Worm (Caenorhabditis elegans) whole organism, L1 larva: ENCODE data around the gene F33H1.4.

ENCODE experiments used
- C04F5.9 ChIP-seq: sonication (generic microtip); optimal IDR thresholded peaks from 2 replicates; lab custom pipeline; 2016; ENCODE audit warnings: missing genetic modification characterization, missing compliant biosample characterization
- C34B4.2 ChIP-seq: sonication (generic microtip); optimal IDR thresholded peaks from 2 replicates; lab custom pipeline; 2017; ENCODE audit warnings: mild to moderate bottlenecking, missing genetic modification characterization, missing compliant biosample characterization
- F16B12.6 ChIP-seq: fragments of 150-350 bp; optimal IDR thresholded peaks from 2 replicates; lab custom pipeline; 2014; ENCODE audit warnings: missing biosample characterization, missing genetic modification characterization
- blmp-1 ChIP-seq: fragments of 150-350 bp; optimal IDR thresholded peaks from 2 replicates; lab custom pipeline; 2014; ENCODE audit warnings: missing biosample characterization, missing genetic modification characterization
- ceh-63 ChIP-seq: fragments of 200-800 bp; sonication (Bioruptor generic); optimal IDR thresholded peaks from 2 replicates; lab custom pipeline; 2018; ENCODE audit warnings: mild to moderate bottlenecking, missing genetic modification characterization, missing compliant biosample characterization
- ceh-8 ChIP-seq: fragments of 200-800 bp; sonication (Bioruptor generic); optimal IDR thresholded peaks from 2 replicates; lab custom pipeline; 2018; ENCODE audit warnings: mild to moderate bottlenecking, missing genetic modification characterization, moderate library complexity, missing compliant biosample characterization
- dsc-1 ChIP-seq: sonication (generic microtip); optimal IDR thresholded peaks from 2 replicates; lab custom pipeline; 2016; ENCODE audit warnings: mild to moderate bottlenecking, missing genetic modification characterization, missing compliant biosample characterization
- efl-1 ChIP-seq, 4 experiments: fragments of 150-350 bp; optimal IDR thresholded peaks in 3 of 4; peaks in 1 of 4; 1 replicate in 1 of 4; 2 replicates in 3 of 4; lab custom pipeline; 2014; ENCODE audit warnings: missing biosample characterization in 2 of 4, missing genetic modification characterization in 2 of 4, missing genetic modification reagents in 2 of 4
- elt-2 ChIP-seq: sonication (generic microtip); optimal IDR thresholded peaks from 2 replicates; lab custom pipeline; 2016; ENCODE audit warnings: missing genetic modification characterization, mild to moderate bottlenecking, inconsistent platforms, missing compliant biosample characterization, missing genetic modification reagents
- elt-3 ChIP-seq, 6 experiments: fragments of 150-350 bp in 1 of 6; sonication (generic microtip); optimal IDR thresholded peaks; 2 replicates each; lab custom pipeline; 2017 to 2018; ENCODE audit warnings: missing biosample characterization in 6 of 6, missing genetic modification characterization in 6 of 6, inconsistent platforms in 1 of 6
- ets-5 ChIP-seq: fragments of 200-800 bp; sonication (Bioruptor generic); IDR thresholded peaks from 2 replicates; pipeline ENCODE4 v1.3.6; 2022; ENCODE audit warnings: missing genetic modification characterization, missing compliant biosample characterization
- fkh-4 ChIP-seq: sonication (generic microtip); optimal IDR thresholded peaks from 2 replicates; lab custom pipeline; 2016; ENCODE audit warnings: missing compliant biosample characterization, missing genetic modification characterization, borderline replicate concordance
- fkh-8 ChIP-seq: sonication (generic microtip); optimal IDR thresholded peaks from 2 replicates; lab custom pipeline; 2016; ENCODE audit warnings: mild to moderate bottlenecking, missing genetic modification characterization, missing compliant biosample characterization
- fos-1 ChIP-seq: fragments of 150-350 bp; optimal IDR thresholded peaks from 2 replicates; lab custom pipeline; 2014; ENCODE audit warnings: missing biosample characterization, missing genetic modification characterization
- grh-1 ChIP-seq: fragments of 200-800 bp; sonication (Bioruptor generic); IDR thresholded peaks from 2 replicates; pipeline ENCODE4 v1.3.6; 2022; ENCODE audit warnings: missing genetic modification reagents, missing genetic modification characterization, missing compliant biosample characterization
- hlh-17 ChIP-seq: fragments of 200-800 bp; sonication (Bioruptor generic); optimal IDR thresholded peaks from 2 replicates; lab custom pipeline; 2018; ENCODE audit warnings: missing genetic modification characterization, mild to moderate bottlenecking, missing compliant biosample characterization, moderate library complexity, borderline replicate concordance
- irx-1 ChIP-seq: sonication (generic microtip); optimal IDR thresholded peaks from 2 replicates; lab custom pipeline; 2016; ENCODE audit warnings: missing genetic modification characterization, missing compliant biosample characterization
- lin-13 ChIP-seq: fragments of 150-350 bp; optimal IDR thresholded peaks from 2 replicates; lab custom pipeline; 2014; ENCODE audit warnings: missing biosample characterization, missing genetic modification reagents, missing genetic modification characterization
- lin-14 ChIP-seq: fragments of 200-800 bp; sonication (Bioruptor generic); optimal IDR thresholded peaks from 2 replicates; lab custom pipeline; 2018; ENCODE audit warnings: mild to moderate bottlenecking, missing genetic modification characterization, moderate library complexity, missing compliant biosample characterization
- lin-15B ChIP-seq: fragments of 150-350 bp; sonication (generic microtip); optimal IDR thresholded peaks from 3 replicates; lab custom pipeline; 2014; ENCODE audit warnings: missing biosample characterization, missing genetic modification characterization
- lin-35 ChIP-seq, 2 experiments: fragments of 150-350 bp; optimal IDR thresholded peaks; 2 replicates each; lab custom pipeline; 2014; ENCODE audit warnings: missing biosample characterization in 2 of 2, missing genetic modification characterization in 2 of 2, missing genetic modification reagents in 2 of 2
- lsy-2 ChIP-seq, 2 experiments: fragments of 150-350 bp; optimal IDR thresholded peaks; 2 replicates each; lab custom pipeline; 2014; ENCODE audit warnings: missing biosample characterization in 2 of 2, missing genetic modification characterization in 2 of 2
- mab-9 ChIP-seq: fragments of 200-800 bp; sonication (Bioruptor generic); IDR thresholded peaks from 2 replicates; pipeline ENCODE4 v1.3.6; 2022; ENCODE audit warnings: missing genetic modification reagents, missing genetic modification characterization, missing compliant biosample characterization
- mep-1 ChIP-seq: fragments of 150-350 bp; optimal IDR thresholded peaks from 2 replicates; lab custom pipeline; 2014; ENCODE audit warnings: missing biosample characterization, missing genetic modification characterization
- nhr-11 ChIP-seq: fragments of 150-350 bp; optimal IDR thresholded peaks from 2 replicates; lab custom pipeline; 2014; ENCODE audit warnings: missing biosample characterization, missing genetic modification characterization
- nhr-19 ChIP-seq: fragments of 200-800 bp; sonication (Bioruptor generic); conservative IDR thresholded peaks from 2 replicates; pipeline ENCODE4 v1.3.6; 2022; ENCODE audit warnings: missing genetic modification characterization, missing compliant biosample characterization
- nhr-20 ChIP-seq: sonication (generic microtip); optimal IDR thresholded peaks from 2 replicates; lab custom pipeline; 2016; ENCODE audit warnings: mild to moderate bottlenecking, missing genetic modification characterization, missing compliant biosample characterization
- nhr-28 ChIP-seq: fragments of 150-350 bp; optimal IDR thresholded peaks from 2 replicates; lab custom pipeline; 2014; ENCODE audit warnings: missing biosample characterization, missing genetic modification characterization
- nhr-71 ChIP-seq: sonication (generic microtip); optimal IDR thresholded peaks from 2 replicates; lab custom pipeline; 2016; ENCODE audit warnings: mild to moderate bottlenecking, missing genetic modification characterization, moderate library complexity, missing compliant biosample characterization
- nhr-76 ChIP-seq: sonication (generic microtip); optimal IDR thresholded peaks from 2 replicates; lab custom pipeline; 2017; ENCODE audit warnings: missing biosample characterization, missing genetic modification characterization
- nhr-77 ChIP-seq: fragments of 150-350 bp; optimal IDR thresholded peaks from 2 replicates; lab custom pipeline; 2014; ENCODE audit warnings: missing biosample characterization, missing genetic modification characterization
- nhr-85 ChIP-seq: sonication (generic microtip); peaks from one replicate; lab custom pipeline; 2016; ENCODE audit warnings: missing genetic modification characterization, inconsistent platforms, missing compliant biosample characterization
- nhr-90 ChIP-seq: sonication (generic microtip); optimal IDR thresholded peaks from 2 replicates; lab custom pipeline; 2016; ENCODE audit warnings: mild to moderate bottlenecking, missing genetic modification characterization, missing compliant biosample characterization; ENCODE audit not compliant: poor library complexity
- pqm-1 ChIP-seq: sonication (generic microtip); optimal IDR thresholded peaks from 3 replicates; lab custom pipeline; 2017; ENCODE audit warnings: missing biosample characterization, missing genetic modification characterization
- rnt-1 ChIP-seq: sonication (generic microtip); optimal IDR thresholded peaks from 2 replicates; lab custom pipeline; 2016; ENCODE audit warnings: mild to moderate bottlenecking, missing genetic modification characterization, moderate library complexity, missing compliant biosample characterization
- snpc-4 ChIP-seq: fragments of 150-350 bp; optimal IDR thresholded peaks from 2 replicates; lab custom pipeline; 2014; ENCODE audit warnings: missing biosample characterization, missing genetic modification characterization
- swsn-7 ChIP-seq: sonication (generic microtip); optimal IDR thresholded peaks from 2 replicates; lab custom pipeline; 2016; ENCODE audit warnings: missing genetic modification characterization, missing compliant biosample characterization
- tlp-1 ChIP-seq: fragments of 150-350 bp; optimal IDR thresholded peaks from 2 replicates; lab custom pipeline; 2014; ENCODE audit warnings: missing biosample characterization, missing genetic modification characterization
- unc-130 ChIP-seq: fragments of 150-350 bp; optimal IDR thresholded peaks from 2 replicates; lab custom pipeline; 2017; ENCODE audit warnings: missing biosample characterization, missing genetic modification characterization, inconsistent platforms
- unc-30 ChIP-seq: sonication (generic microtip); optimal IDR thresholded peaks from 2 replicates; lab custom pipeline; 2017; ENCODE audit warnings: missing biosample characterization, missing genetic modification characterization
- unc-62 ChIP-seq: fragments of 150-350 bp; optimal IDR thresholded peaks from 2 replicates; lab custom pipeline; 2014; ENCODE audit warnings: missing biosample characterization, missing genetic modification reagents, missing genetic modification characterization
- unc-86 ChIP-seq: sonication (generic microtip); optimal IDR thresholded peaks from 2 replicates; lab custom pipeline; 2016; ENCODE audit warnings: missing genetic modification characterization, missing compliant biosample characterization
- vab-15 ChIP-seq: sonication (generic microtip); optimal IDR thresholded peaks from 2 replicates; lab custom pipeline; 2017; ENCODE audit warnings: missing genotype, mild to moderate bottlenecking, missing genetic modification characterization, missing compliant biosample characterization
- xbp-1 ChIP-seq: sonication (generic microtip); optimal IDR thresholded peaks from 2 replicates; lab custom pipeline; 2016; ENCODE audit warnings: missing genetic modification characterization, missing compliant biosample characterization
- zag-1 ChIP-seq: fragments of 150-350 bp; optimal IDR thresholded peaks from 2 replicates; lab custom pipeline; 2014; ENCODE audit warnings: missing biosample characterization, missing genetic modification characterization
- ztf-4 ChIP-seq: fragments of 150-350 bp; optimal IDR thresholded peaks from 2 replicates; lab custom pipeline; 2014; ENCODE audit warnings: missing biosample characterization, missing genetic modification characterization

F33H1.4 gene

ce11 chrII:10137358-10137757 lies 37.1 kb upstream of the F33H1.4 start, which contains the start of gene phg-1:
TSS of gene phg-1 (plus strand) at chrII:10137658.
- TF ChIP-seq nhr-20 (tag; lab: Kevin White, UChicago), result no peak
- no peak for TF ChIP-seq blmp-1 (tag; lab: Kevin White, UChicago)
- no peak for TF ChIP-seq nhr-76 (tag; lab: Kevin White, UChicago)
- TF ChIP-seq grh-1, result no peak
- no peak for TF ChIP-seq tlp-1 (tag; lab: Kevin White, UChicago)

DNA sequence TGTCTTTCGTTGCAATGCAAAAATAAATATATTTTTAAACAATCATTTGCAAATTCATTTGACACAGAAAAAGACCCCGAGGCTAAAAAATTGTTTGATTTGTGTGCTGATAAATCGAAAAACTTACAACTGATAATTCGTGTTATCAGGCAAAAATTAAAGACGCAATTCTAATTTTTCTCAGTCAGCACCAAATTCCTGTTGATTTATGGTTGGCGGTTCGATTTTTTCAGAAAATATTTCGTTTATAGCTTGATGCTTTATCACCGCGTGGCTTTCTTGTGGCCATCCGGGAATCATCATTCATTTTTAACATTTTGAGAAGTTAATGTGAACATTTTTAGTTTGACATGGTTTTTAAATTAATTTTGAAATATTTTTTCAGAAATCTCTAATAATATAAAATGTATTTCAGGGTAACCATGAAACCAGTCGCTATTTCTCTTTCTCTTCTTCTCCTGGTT lies 35.2 kb upstream of the F33H1.4 start, which contains the start of gene asah-2:
TSS of gene asah-2 (plus strand) at position 414 of the 464 bp plus-strand sequence.
- TF ChIP-seq C04F5.9 (tag; lab: Kevin White, UChicago) (no peak), lin-13 (GFP tag; lab: Kevin White, UChicago) (no peak), nhr-90 (tag; lab: Kevin White, UChicago) (peak; percentile 2), dsc-1 (tag; lab: Kevin White, UChicago) (no peak), unc-62 (no peak), hlh-17 (no peak), elt-2 (tag; lab: Kevin White, UChicago) (peak; percentile 83), snpc-4 (tag; lab: Kevin White, UChicago) (no peak), nhr-20 (tag; lab: Kevin White, UChicago) (no peak), irx-1 (no peak), nhr-28 (no peak), nhr-71 (no peak)
- TF ChIP-seq, all 84 proteins: peak for 2

- no peak for TF ChIP-seq ztf-4 (tag; lab: Kevin White, UChicago)
- no peak for TF ChIP-seq rnt-1
- TF ChIP-seq ceh-8 (GFP tag; lab: Kevin White, UChicago), result no peak
- TF ChIP-seq, all 84 proteins: peak for 0
These were observed 30.4 kb upstream of the F33H1.4 start, which contains the start of gene F27E5.3 for ce11 chrII:10144092-10144491. TSS of gene F27E5.3 (minus strand) at chrII:10144192.

DNA sequence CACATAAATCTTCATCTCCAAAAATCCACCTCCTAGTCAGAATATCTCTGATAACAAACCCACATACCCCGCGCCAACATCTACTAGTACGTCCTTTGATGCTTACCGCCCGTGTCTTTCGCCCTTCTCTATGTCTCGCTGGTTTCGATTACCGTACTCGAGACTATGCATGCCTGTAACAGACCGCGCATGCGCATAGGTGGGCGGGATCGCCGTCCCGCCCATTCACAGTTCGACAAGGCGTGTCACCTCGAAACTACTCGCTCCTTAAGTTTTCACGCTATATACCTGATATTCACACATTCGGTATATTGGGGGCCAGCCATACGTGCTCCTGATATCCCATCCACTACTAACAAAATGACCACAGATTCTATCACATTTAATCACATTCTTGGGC lies 28.0 kb upstream of the F33H1.4 start, which contains the start of gene pax-3:
TSS of gene pax-3 (plus strand) at position 83 of the 400 bp plus-strand sequence.
- TF ChIP-seq xbp-1 (tag; lab: Kevin White, UChicago) (no peak), lsy-2 (tag; optimal IDR thresholded peaks at IDR 0.05; lab: Kevin White, UChicago) (peak in 1 of 2 experiments; percentile 69), lin-35 (GFP tag; optimal IDR thresholded peaks at IDR 0.05; lab: Kevin White, UChicago) (no peak), lin-13 (GFP tag; lab: Kevin White, UChicago) (no peak), lin-14 (GFP tag; lab: Kevin White, UChicago) (peak; percentile 12), elt-2 (tag; lab: Kevin White, UChicago) (no peak), F16B12.6 (tag; lab: Kevin White, UChicago) (no peak), nhr-85 (tag; lab: Kevin White, UChicago) (peak; percentile 87), nhr-11 (no peak)

ce11 chrII:10147502-10147901 lies 26.9 kb upstream of the F33H1.4 start:
- no peak for TF ChIP-seq ets-5 (GFP tag; lab: Robert Waterston, UW)
- no peak for TF ChIP-seq mab-9
- TF ChIP-seq elt-3 (tag; optimal IDR thresholded peaks at IDR 0.05; lab: Kevin White, UChicago), result no peak
- TF ChIP-seq irx-1, result no peak
- no peak for TF ChIP-seq C34B4.2 (tag; lab: Kevin White, UChicago)
- no peak for TF ChIP-seq mep-1 (tag; lab: Kevin White, UChicago)
- TF ChIP-seq unc-86 (tag; lab: Kevin White, UChicago), result no peak
- no peak for TF ChIP-seq nhr-77 (tag; lab: Kevin White, UChicago)
- no peak for TF ChIP-seq efl-1 (optimal IDR thresholded peaks at IDR 0.05; lab: Kevin White, UChicago)
- TF ChIP-seq efl-1 (GFP tag; optimal IDR thresholded peaks at IDR 0.05 in 1 of 2; lab: Kevin White, UChicago), result peak in 1 of 2 experiments; percentile 49
- TF ChIP-seq fkh-8, result no peak
- no peak for TF ChIP-seq unc-30 (tag; lab: Kevin White, UChicago)
- TF ChIP-seq nhr-85 (tag; lab: Kevin White, UChicago), result peak; percentile 64
- TF ChIP-seq swsn-7 (tag; lab: Kevin White, UChicago), result no peak
- TF ChIP-seq unc-130 (tag; lab: Kevin White, UChicago), result no peak
- no peak for TF ChIP-seq fkh-4 (tag; lab: Kevin White, UChicago)
- no peak for TF ChIP-seq pqm-1 (tag; lab: Kevin White, UChicago)
- peak; percentile 60 for TF ChIP-seq vab-15 (tag; lab: Kevin White, UChicago)
- TF ChIP-seq lin-15B (tag; lab: Kevin White, UChicago), result no peak
- TF ChIP-seq nhr-19, result no peak
- TF ChIP-seq ceh-63 (GFP tag; lab: Kevin White, UChicago), result no peak
- no peak for TF ChIP-seq zag-1 (tag; lab: Kevin White, UChicago)
- peak in 1 of 2 experiments; percentile 47 for TF ChIP-seq lsy-2 (tag; optimal IDR thresholded peaks at IDR 0.05; lab: Kevin White, UChicago)
- no peak for TF ChIP-seq fos-1
